Worm (Caenorhabditis elegans): ENCODE data around the gene drr-1.

- TF ChIP-seq ceh-39 (tag; optimal IDR thresholded peaks at IDR 0.05), result no peak
- TF ChIP-seq zip-8 (tag; optimal IDR thresholded peaks at IDR 0.05), result no peak
- TF ChIP-seq pha-4 (tag; optimal IDR thresholded peaks at IDR 0.05), result no peak
- no peak for TF ChIP-seq flh-1 (GFP tag; optimal IDR thresholded peaks at IDR 0.05)
- no peak for TF ChIP-seq sem-2 (GFP tag; optimal IDR thresholded peaks at IDR 0.05)
- TF ChIP-seq cnd-1 (tag; optimal IDR thresholded peaks at IDR 0.05), result peak; percentile 15
- TF ChIP-seq mep-1 (tag; optimal IDR thresholded peaks at IDR 0.05), result no peak
- no peak for TF ChIP-seq blmp-1 (tag; optimal IDR thresholded peaks at IDR 0.05)
- TF ChIP-seq nhr-237 (tag; optimal IDR thresholded peaks at IDR 0.05), result peak; percentile 12
- no peak for TF ChIP-seq unc-39 (tag; optimal IDR thresholded peaks at IDR 0.05)
- TF ChIP-seq bed-3 (GFP tag; optimal IDR thresholded peaks at IDR 0.05), result no peak
- TF ChIP-seq elt-3 (tag; optimal IDR thresholded peaks at IDR 0.05), result peak; percentile 80
- no peak for TF ChIP-seq lin-13 (tag; optimal IDR thresholded peaks at IDR 0.05)
- no peak for TF ChIP-seq sptf-1 (tag; optimal IDR thresholded peaks at IDR 0.05)
Measured at ce11 chrII:13461604-13462375, 33.9 kb downstream of the drr-1 start.

Data from whole organism, mixed stage, embryonic.